Worm (Caenorhabditis elegans): ENCODE results near the gene Y97E10AR.3.

- no peak for TF ChIP-seq med-1 (GFP tag; optimal IDR thresholded peaks at IDR 0.05; ENCODE audit: insufficient read depth)
- no peak for TF ChIP-seq flt-1 (GFP tag; IDR thresholded peaks at IDR 0.05)
- TF ChIP-seq ztf-29 (GFP tag; IDR thresholded peaks at IDR 0.05), result no peak
- TF ChIP-seq cog-1 (tag; optimal IDR thresholded peaks at IDR 0.05), result no peak
- no peak for TF ChIP-seq tab-1 (GFP tag; IDR thresholded peaks at IDR 0.05)
- no peak for TF ChIP-seq ref-1 (GFP tag; conservative IDR thresholded peaks at IDR 0.05)
- no peak for TF ChIP-seq T22C8.4 (GFP tag; IDR thresholded peaks at IDR 0.05)
- no peak for TF ChIP-seq klf-2 (GFP tag; conservative IDR thresholded peaks at IDR 0.05)
- no peak for TF ChIP-seq ztf-23 (GFP tag; IDR thresholded peaks at IDR 0.05)
These were observed 9.6 kb upstream of the Y97E10AR.3 start, which contains the start of gene sptl-2 for ce11 chrV:8016928-8017327.

Measured in whole organism, midembryonic.